Fruit fly (Drosophila melanogaster) whole organism, embryonic: Measurements from ENCODE around the gene CG32846.

ENCODE experiments used
- Atf6 ChIP-seq: fragments of 200-800 bp; sonication (Bioruptor generic); IDR thresholded peaks from 2 replicates; pipeline ENCODE4 v1.3.6; 2022; ENCODE audit warnings: missing biosample characterization, missing genetic modification characterization
- Awh ChIP-seq: fragments of 200-800 bp; sonication (Bioruptor generic); IDR thresholded peaks from 2 replicates; pipeline ENCODE4, ENCODE4 v1.3.6; 2022; ENCODE audit warnings: missing biosample characterization, missing genetic modification characterization
- CG10462 ChIP-seq: fragments of 200-800 bp; sonication (Bioruptor generic); optimal IDR thresholded peaks from 2 replicates; lab custom pipeline; 2016; ENCODE audit warnings: missing biosample characterization, missing genetic modification characterization
- CG11247 ChIP-seq: fragments of 200-800 bp; sonication (Bioruptor generic); IDR thresholded peaks from 2 replicates; pipeline ENCODE4 v1.3.6; 2022; ENCODE audit warnings: missing biosample characterization, missing genetic modification characterization
- CG12659 ChIP-seq: fragments of 200-800 bp; sonication (Bioruptor generic); optimal IDR thresholded peaks from 3 replicates; lab custom pipeline; 2017; ENCODE audit warnings: mild to moderate bottlenecking, missing biosample characterization, missing genetic modification reagents, missing genetic modification characterization
- CG13296 ChIP-seq: fragments of 200-800 bp; sonication (Bioruptor generic); optimal IDR thresholded peaks from 3 replicates; lab custom pipeline; 2018; ENCODE audit warnings: missing biosample characterization, mild to moderate bottlenecking, missing genetic modification characterization
- CG14667 ChIP-seq: fragments of 200-800 bp; sonication (Bioruptor generic); IDR thresholded peaks from 2 replicates; pipeline ENCODE4 v1.3.6; 2022; ENCODE audit warnings: missing biosample characterization, missing genetic modification characterization
- CG1832 ChIP-seq: fragments of 200-800 bp; sonication (Bioruptor generic); optimal IDR thresholded peaks from 2 replicates; lab custom pipeline; 2017; ENCODE audit warnings: missing biosample characterization, mild to moderate bottlenecking, missing genetic modification characterization, inconsistent platforms
- CG32767 ChIP-seq: fragments of 200-800 bp; sonication (Bioruptor generic); IDR thresholded peaks from 2 replicates; pipeline ENCODE4 v1.3.6; 2022; ENCODE audit warnings: missing biosample characterization, missing genetic modification characterization
- CG3281 ChIP-seq: fragments of 200-800 bp; sonication (Bioruptor generic); optimal IDR thresholded peaks from 3 replicates; lab custom pipeline; 2017; ENCODE audit warnings: missing biosample characterization, mild to moderate bottlenecking, missing genetic modification characterization
- CG3726 ChIP-seq: fragments of 200-800 bp; sonication (Bioruptor generic); IDR thresholded peaks from 3 replicates; pipeline ENCODE4, ENCODE4 v1.3.6; 2022; ENCODE audit warnings: missing biosample characterization, missing genetic modification characterization
- CG6765 ChIP-seq: fragments of 200-800 bp; sonication (Bioruptor generic); optimal IDR thresholded peaks from 3 replicates; lab custom pipeline; 2017; ENCODE audit warnings: missing biosample characterization, mild to moderate bottlenecking, missing genetic modification characterization
- CG7786 ChIP-seq: fragments of 200-800 bp; sonication (Bioruptor generic); optimal IDR thresholded peaks from 2 replicates; lab custom pipeline; 2016; ENCODE audit warnings: missing biosample characterization, missing genetic modification characterization
- CG8388 ChIP-seq: fragments of 200-800 bp; sonication (Bioruptor generic); optimal IDR thresholded peaks from 2 replicates; lab custom pipeline; 2019; ENCODE audit warnings: missing biosample characterization, mild to moderate bottlenecking, missing genetic modification characterization, moderate library complexity
- CG9727 ChIP-seq: fragments of 200-800 bp; sonication (Bioruptor generic); optimal IDR thresholded peaks from 3 replicates; lab custom pipeline; 2017; ENCODE audit warnings: missing biosample characterization, mild to moderate bottlenecking, missing genetic modification characterization
- Dad ChIP-seq: fragments of 200-800 bp; sonication (Bioruptor generic); optimal IDR thresholded peaks from 3 replicates; lab custom pipeline; 2016; ENCODE audit warnings: missing biosample characterization, missing genetic modification characterization
- Dbx ChIP-seq: fragments of 200-800 bp; sonication (Bioruptor generic); IDR thresholded peaks from 3 replicates; pipeline ENCODE4 v1.3.6; 2022; ENCODE audit warnings: missing biosample characterization, missing genetic modification characterization
- Fer3 ChIP-seq: fragments of 200-800 bp; sonication (Bioruptor generic); optimal IDR thresholded peaks from 2 replicates; lab custom pipeline; 2018; ENCODE audit warnings: missing biosample characterization, mild to moderate bottlenecking, missing genetic modification characterization, moderate library complexity
- HHEX ChIP-seq: fragments of 200-800 bp; sonication (Bioruptor generic); optimal IDR thresholded peaks from 3 replicates; lab custom pipeline; 2017; ENCODE audit warnings: missing biosample characterization, mild to moderate bottlenecking, missing genetic modification characterization, missing genetic modification reagents
- Hand ChIP-seq: fragments of 200-800 bp; sonication (Bioruptor generic); optimal IDR thresholded peaks from 2 replicates; lab custom pipeline; 2017; ENCODE audit warnings: mild to moderate bottlenecking, missing biosample characterization, missing genetic modification reagents, missing genetic modification characterization
- MTF-1 ChIP-seq: fragments of 200-800 bp; sonication (Bioruptor generic); optimal IDR thresholded peaks from 2 replicates; lab custom pipeline; 2018; ENCODE audit warnings: missing biosample characterization, mild to moderate bottlenecking, missing genetic modification characterization, borderline replicate concordance
- Meics ChIP-seq: fragments of 200-800 bp; sonication (Bioruptor generic); optimal IDR thresholded peaks from 2 replicates; lab custom pipeline; 2017; ENCODE audit warnings: missing biosample characterization, mild to moderate bottlenecking, missing genetic modification characterization
- Mrtf ChIP-seq: fragments of 200-800 bp; sonication (Bioruptor generic); IDR thresholded peaks from 3 replicates; pipeline ENCODE4 v1.3.6; 2022; ENCODE audit warnings: missing biosample characterization, missing genetic modification characterization
- Rfx ChIP-seq: fragments of 200-800 bp; sonication (Bioruptor generic); IDR thresholded peaks from 2 replicates; pipeline ENCODE4 v1.3.6; 2022; ENCODE audit warnings: missing biosample characterization, missing genetic modification characterization
- Taf1 ChIP-seq: fragments of 200-800 bp; sonication (Bioruptor generic); IDR thresholded peaks from 2 replicates; pipeline ENCODE4 v1.3.6; 2022; ENCODE audit warnings: missing biosample characterization, missing genetic modification characterization
- Trl ChIP-seq, 3 experiments: fragments of >200 bp in 2 of 3; fragments of 200-800 bp in 1 of 3; sonication (Bioruptor generic) in 1 of 3; optimal IDR thresholded peaks; 2 replicates in 1 of 3; 3 replicates in 2 of 3; lab custom pipeline; 2016 to 2017; ENCODE audit warnings: missing biosample characterization in 1 of 3, missing genetic modification characterization in 1 of 3
- abd-A ChIP-seq: fragments of 200-800 bp; sonication (Bioruptor generic); optimal IDR thresholded peaks from 3 replicates; lab custom pipeline; 2019; ENCODE audit warnings: missing biosample characterization, mild to moderate bottlenecking, missing genetic modification characterization, moderate library complexity
- bcd ChIP-seq: fragments of 200-800 bp; sonication (Bioruptor generic); optimal IDR thresholded peaks from 2 replicates; lab custom pipeline; 2017; ENCODE audit warnings: missing biosample characterization, mild to moderate bottlenecking, missing genetic modification characterization
- caup ChIP-seq: fragments of 200-800 bp; sonication (Bioruptor generic); optimal IDR thresholded peaks from 3 replicates; lab custom pipeline; 2017; ENCODE audit warnings: missing biosample characterization, mild to moderate bottlenecking, missing genetic modification characterization, moderate library complexity; ENCODE audit not compliant: severe bottlenecking
- chif ChIP-seq, 2 experiments: fragments of 200-800 bp; sonication (Bioruptor generic); optimal IDR thresholded peaks; 3 replicates each; lab custom pipeline; 2016; ENCODE audit warnings: missing biosample characterization in 2 of 2, missing genetic modification characterization in 2 of 2
- dmrt99B ChIP-seq: fragments of 200-800 bp; sonication (Bioruptor generic); optimal IDR thresholded peaks from 2 replicates; lab custom pipeline; 2018; ENCODE audit warnings: missing biosample characterization, mild to moderate bottlenecking, missing genetic modification characterization, moderate library complexity
- esg ChIP-seq: fragments of 200-800 bp; sonication (Bioruptor generic); conservative IDR thresholded peaks from 2 replicates; pipeline ENCODE4 v1.3.6; 2022; ENCODE audit warnings: missing biosample characterization, missing genetic modification characterization
- gcm2 ChIP-seq: fragments of 200-800 bp; sonication (Bioruptor generic); optimal IDR thresholded peaks from 2 replicates; lab custom pipeline; 2016; ENCODE audit warnings: missing biosample characterization, missing genetic modification characterization
- kay ChIP-seq: fragments of 200-800 bp; sonication (Bioruptor generic); optimal IDR thresholded peaks from 2 replicates; lab custom pipeline; 2016; ENCODE audit warnings: missing biosample characterization, missing genetic modification characterization
- ken ChIP-seq: fragments of 200-800 bp; sonication (Bioruptor generic); IDR thresholded peaks from 3 replicates; pipeline ENCODE4 v1.3.6; 2022; ENCODE audit warnings: missing biosample characterization, missing genetic modification characterization
- lov ChIP-seq, 2 experiments: fragments of 200-800 bp in 1 of 2; fragments of >200 bp in 1 of 2; sonication (Bioruptor generic) in 1 of 2; IDR thresholded peaks in 1 of 2; optimal IDR thresholded peaks in 1 of 2; 2 replicates in 1 of 2; 3 replicates in 1 of 2; pipeline versions ENCODE4 v1.3.6 to Lab custom; 2017 to 2022; ENCODE audit warnings: missing biosample characterization in 1 of 2, missing genetic modification characterization in 1 of 2
- mam ChIP-seq: fragments of 200-800 bp; sonication (Bioruptor generic); optimal IDR thresholded peaks from 3 replicates; lab custom pipeline; 2016; ENCODE audit warnings: missing biosample characterization, missing genetic modification characterization
- prd ChIP-seq, 3 experiments: fragments of >200 bp in 2 of 3; fragments of 200-800 bp in 1 of 3; sonication (Bioruptor generic) in 1 of 3; optimal IDR thresholded peaks in 2 of 3; IDR thresholded peaks in 1 of 3; 2 replicates in 2 of 3; 3 replicates in 1 of 3; pipeline versions ENCODE4 v1.3.6 to Lab custom; 2017 to 2022; ENCODE audit warnings: missing biosample characterization in 1 of 3, missing genetic modification characterization in 1 of 3
- ranshi ChIP-seq: fragments of 200-800 bp; sonication (Bioruptor generic); IDR thresholded peaks from 2 replicates; pipeline ENCODE4 v1.3.6; 2022; ENCODE audit warnings: missing biosample characterization, missing genetic modification characterization
- rib ChIP-seq: fragments of 200-800 bp; sonication (Bioruptor generic); IDR thresholded peaks from 2 replicates; pipeline ENCODE4 v1.3.6; 2022; ENCODE audit warnings: missing biosample characterization, missing genetic modification characterization
- schlank ChIP-seq: fragments of 200-800 bp; sonication (Bioruptor generic); optimal IDR thresholded peaks from 2 replicates; lab custom pipeline; 2018; ENCODE audit warnings: missing biosample characterization, mild to moderate bottlenecking, missing genetic modification characterization
- scrt ChIP-seq: fragments of 200-800 bp; sonication (Bioruptor generic); optimal IDR thresholded peaks from 2 replicates; lab custom pipeline; 2018; ENCODE audit warnings: missing biosample characterization, mild to moderate bottlenecking, missing genetic modification characterization, moderate library complexity
- sisA ChIP-seq: fragments of 200-800 bp; sonication (Bioruptor generic); IDR thresholded peaks from 2 replicates; pipeline ENCODE4 v1.3.6; 2022; ENCODE audit warnings: missing biosample characterization, missing genetic modification characterization
- slbo ChIP-seq: fragments of 200-800 bp; sonication (Bioruptor generic); IDR thresholded peaks from 2 replicates; pipeline ENCODE4 v1.3.6; 2022; ENCODE audit warnings: missing biosample characterization, missing genetic modification characterization
- stc ChIP-seq: fragments of 200-800 bp; sonication (Bioruptor generic); IDR thresholded peaks from 2 replicates; pipeline ENCODE4 v1.3.6; 2022; ENCODE audit warnings: missing biosample characterization, missing genetic modification characterization
- tap ChIP-seq: fragments of 200-800 bp; optimal IDR thresholded peaks from 3 replicates; lab custom pipeline; 2019; ENCODE audit warnings: missing biosample characterization, mild to moderate bottlenecking, missing genetic modification characterization, moderate library complexity
- tgo ChIP-seq: fragments of 200-800 bp; sonication (Bioruptor generic); IDR thresholded peaks from 3 replicates; pipeline ENCODE4 v1.3.6; 2022; ENCODE audit warnings: missing biosample characterization, missing genetic modification characterization
- wor ChIP-seq: fragments of 200-800 bp; sonication (Bioruptor generic); IDR thresholded peaks from 2 replicates; pipeline ENCODE4 v1.3.6; 2022; ENCODE audit warnings: missing biosample characterization, missing genetic modification characterization

The CG32846 gene

dm6 chr3L:2913291-2913690, 38.1 kb downstream of the CG32846 start (continued):
- TF ChIP-seq CG1832 (GFP tag; lab: Kevin White, UChicago), result no peak
- peak; percentile 18 for TF ChIP-seq bcd (GFP tag; lab: Kevin White, UChicago)
- no peak for TF ChIP-seq Trl (optimal IDR thresholded peaks at IDR 0.05; lab: Kevin White, UChicago)
- TF ChIP-seq Trl (GFP tag; optimal IDR thresholded peaks at IDR 0.05; lab: Kevin White, UChicago), result no peak
- TF ChIP-seq wor (GFP tag; lab: Robert Waterston, UW), result no peak
- peak; percentile 56 for TF ChIP-seq HHEX (GFP tag; lab: Kevin White, UChicago)
- TF ChIP-seq prd (optimal IDR thresholded peaks at IDR 0.05; lab: Kevin White, UChicago), result no peak
- peak; percentile 54; the same call in 1 of the 3 replicates for TF ChIP-seq prd (GFP tag; IDR thresholded peaks at IDR 0.05; lab: Robert Waterston, UW)
- TF ChIP-seq Dbx (GFP tag; lab: Robert Waterston, UW), result peak; percentile 62
- peak; percentile 42 for TF ChIP-seq esg
- TF ChIP-seq CG12659 (GFP tag; lab: Kevin White, UChicago), result peak; percentile 40
- peak; percentile 19 for TF ChIP-seq CG6765 (GFP tag; lab: Kevin White, UChicago)
- peak; percentile 51 for TF ChIP-seq caup (GFP tag; lab: Kevin White, UChicago)
- peak; percentile 55 for TF ChIP-seq dmrt99B (tag; lab: Kevin White, UChicago)
- peak; percentile 59 for TF ChIP-seq CG3281 (GFP tag; lab: Kevin White, UChicago)
- TF ChIP-seq CG7786 (GFP tag; lab: Kevin White, UChicago), result peak; percentile 15
- peak; percentile 38 for TF ChIP-seq abd-A (tag; lab: Kevin White, UChicago)
- 0 out of 2 replicates have a peak, but pooled peaks have one; percentile 21 for TF ChIP-seq Awh (GFP tag; lab: Robert Waterston, UW)
- no peak for TF ChIP-seq MTF-1
- peak; percentile 62; the same call in 1 of the 2 replicates for TF ChIP-seq stc (GFP tag; lab: Robert Waterston, UW)
- TF ChIP-seq ken (GFP tag; lab: Robert Waterston, UW), result no peak
- no peak for TF ChIP-seq Dad (GFP tag; lab: Kevin White, UChicago)
- peak; percentile 56 for TF ChIP-seq Rfx (GFP tag; lab: Robert Waterston, UW)
- peak; percentile 25 for TF ChIP-seq CG9727 (GFP tag; lab: Kevin White, UChicago)
- TF ChIP-seq scrt (GFP tag; lab: Kevin White, UChicago), result peak; percentile 34
- TF ChIP-seq CG8388 (GFP tag; lab: Kevin White, UChicago), result no peak
- peak; percentile 48; the same call in 1 of the 2 replicates for TF ChIP-seq ranshi (GFP tag; lab: Robert Waterston, UW)
- TF ChIP-seq Fer3 (tag; lab: Kevin White, UChicago), result peak; percentile 47
- peak; percentile 46 for TF ChIP-seq Hand (GFP tag; lab: Kevin White, UChicago)
- peak; percentile 36; the same call in 1 of the 2 replicates for TF ChIP-seq CG32767 (GFP tag; lab: Robert Waterston, UW)
- TF ChIP-seq CG14667 (GFP tag; lab: Robert Waterston, UW), result peak; percentile 30; the same call in 1 of the 2 replicates
- 0 out of 2 replicates have a peak, but pooled peaks have one; percentile 15 for TF ChIP-seq rib (GFP tag; lab: Robert Waterston, UW)
- no peak for TF ChIP-seq kay (GFP tag; lab: Kevin White, UChicago)
- TF ChIP-seq Meics, result peak; percentile 70
- peak; percentile 39; the same call in 1 of the 3 replicates for TF ChIP-seq tgo
- peak; percentile 58 for TF ChIP-seq mam (GFP tag; lab: Kevin White, UChicago)
- TF ChIP-seq Mrtf, result peak; percentile 37; the same call in 1 of the 3 replicates
- no peak for TF ChIP-seq chif (GFP tag; optimal IDR thresholded peaks at IDR 0.05; lab: Kevin White, UChicago)
- TF ChIP-seq lov (optimal IDR thresholded peaks at IDR 0.05; lab: Kevin White, UChicago), result no peak
- no peak for TF ChIP-seq lov (GFP tag; IDR thresholded peaks at IDR 0.05; lab: Robert Waterston, UW)
- TF ChIP-seq gcm2 (GFP tag; lab: Kevin White, UChicago), result no peak
- no peak for TF ChIP-seq CG10462 (GFP tag; lab: Kevin White, UChicago)
- 0 out of 3 replicates have a peak, but pooled peaks have one; percentile 24 for TF ChIP-seq CG3726 (GFP tag; lab: Robert Waterston, UW)
- 0 out of 2 replicates have a peak, but pooled peaks have one; percentile 9 for TF ChIP-seq CG11247
- TF ChIP-seq CG13296 (GFP tag; lab: Kevin White, UChicago), result peak; percentile 37
- TF ChIP-seq slbo (GFP tag; lab: Robert Waterston, UW), result peak; percentile 65
- TF ChIP-seq tap (tag; lab: Kevin White, UChicago), result no peak
- peak; percentile 49; the same call in 1 of the 2 replicates for TF ChIP-seq sisA (GFP tag; lab: Robert Waterston, UW)
- peak; percentile 49; the same call in 1 of the 2 replicates for TF ChIP-seq Taf1 (GFP tag; lab: Robert Waterston, UW)
- no peak for TF ChIP-seq schlank
- TF ChIP-seq Atf6 (GFP tag; lab: Robert Waterston, UW), result peak; percentile 71
